Fruit fly (Drosophila melanogaster) whole organism, embryonic: ENCODE results near the gene Nckx30C.

Experiments used
- CG17802 ChIP-seq: fragments of 200-800 bp; sonication (Bioruptor generic); optimal IDR thresholded peaks from 2 replicates; lab custom pipeline; 2018; ENCODE audit warnings: missing biosample characterization, mild to moderate bottlenecking, missing genetic modification characterization, moderate library complexity
- CG34376 ChIP-seq: fragments of 200-800 bp; sonication (Bioruptor generic); optimal IDR thresholded peaks from 2 replicates; lab custom pipeline; 2018; ENCODE audit warnings: missing biosample characterization, mild to moderate bottlenecking, missing genetic modification characterization
- Deaf1 ChIP-seq: fragments of 200-800 bp; optimal IDR thresholded peaks from 3 replicates; lab custom pipeline; 2019; ENCODE audit warnings: missing biosample characterization, mild to moderate bottlenecking, missing genetic modification characterization, moderate library complexity
- HLH54F ChIP-seq: fragments of 200-800 bp; sonication (Bioruptor generic); optimal IDR thresholded peaks from 3 replicates; lab custom pipeline; 2016; ENCODE audit warnings: missing biosample characterization, missing genetic modification characterization
- MTF-1 ChIP-seq: fragments of 200-800 bp; sonication (Bioruptor generic); optimal IDR thresholded peaks from 2 replicates; lab custom pipeline; 2018; ENCODE audit warnings: missing biosample characterization, mild to moderate bottlenecking, missing genetic modification characterization, borderline replicate concordance
- Oaz ChIP-seq: fragments of 200-800 bp; sonication (Bioruptor generic); IDR thresholded peaks from 2 replicates; pipeline ENCODE4 v1.3.6; 2022; ENCODE audit warnings: missing biosample characterization, missing genetic modification characterization
- cad ChIP-seq: fragments of >200 bp; optimal IDR thresholded peaks from 2 replicates; lab custom pipeline; 2017; ENCODE audit warnings: missing biosample characterization, missing genetic modification characterization
- da ChIP-seq: fragments of 200-800 bp; sonication (Bioruptor generic); optimal IDR thresholded peaks from 2 replicates; lab custom pipeline; 2016; ENCODE audit warnings: missing biosample characterization, missing genetic modification characterization
- exex ChIP-seq: fragments of 200-800 bp; sonication (Bioruptor generic); optimal IDR thresholded peaks from 4 replicates; lab custom pipeline; 2018; ENCODE audit warnings: missing biosample characterization, mild to moderate bottlenecking, missing genetic modification characterization, moderate library complexity
- fru ChIP-seq: fragments of >200 bp; optimal IDR thresholded peaks from 2 replicates; lab custom pipeline; 2017
- odd ChIP-seq: fragments of 200-800 bp; sonication (Bioruptor generic); optimal IDR thresholded peaks from 2 replicates; lab custom pipeline; 2017; ENCODE audit warnings: missing biosample characterization, mild to moderate bottlenecking, missing genetic modification characterization
- sima ChIP-seq: fragments of 200-800 bp; sonication (Bioruptor generic); optimal IDR thresholded peaks from 2 replicates; lab custom pipeline; 2016; ENCODE audit warnings: missing biosample characterization, missing genetic modification characterization

- TF ChIP-seq CG17802 (tag; lab: Kevin White, UChicago) (no peak), CG34376 (no peak), cad (no peak), fru (lab: Kevin White, UChicago) (no peak), odd (GFP tag; lab: Kevin White, UChicago) (no peak), sima (GFP tag; lab: Kevin White, UChicago) (no peak), da (no peak), MTF-1 (GFP tag; lab: Kevin White, UChicago) (no peak), exex (tag; lab: Kevin White, UChicago) (no peak), HLH54F (GFP tag; lab: Kevin White, UChicago) (no peak), Oaz (GFP tag; lab: Robert Waterston, UW) (no peak), Deaf1 (tag; lab: Kevin White, UChicago) (no peak)
These were observed 8.9 kb downstream of the Nckx30C start for dm6 chr2L:9737360-9737759.
